Fruit fly (Drosophila melanogaster): ENCODE measurements around the gene CG2698.

CG2698 gene

dm6 chr3R:8027203-8027688 is 25.9 kb downstream of the CG2698 start (continued):
- peak; percentile 68 for TF ChIP-seq CG8281 (tag; optimal IDR thresholded peaks at IDR 0.05)
- TF ChIP-seq CG3065 (GFP tag; optimal IDR thresholded peaks at IDR 0.05), result peak; percentile 45
- no peak for TF ChIP-seq CkIIα-i1 (GFP tag; IDR thresholded peaks at IDR 0.05)
- TF ChIP-seq TFAM (GFP tag; optimal IDR thresholded peaks at IDR 0.05), result no peak
- peak; percentile 93 for TF ChIP-seq CG18619 (GFP tag; optimal IDR thresholded peaks at IDR 0.05)
- TF ChIP-seq CTCF (GFP tag; optimal IDR thresholded peaks at IDR 0.05), result peak; percentile 23
- TF ChIP-seq CG12155 (GFP tag; optimal IDR thresholded peaks at IDR 0.05), result peak; percentile 76
- no peak for TF ChIP-seq btn (GFP tag; optimal IDR thresholded peaks at IDR 0.05)
- TF ChIP-seq CG10267 (tag; optimal IDR thresholded peaks at IDR 0.05), result peak; percentile 82
- no peak for TF ChIP-seq CG8089 (GFP tag; optimal IDR thresholded peaks at IDR 0.05)
- TF ChIP-seq CG8765 (GFP tag; IDR thresholded peaks at IDR 0.05), result no peak
- TF ChIP-seq CG11247 (GFP tag; IDR thresholded peaks at IDR 0.05), result peak; percentile 48; the same call in 1 of the 2 replicates
- peak; percentile 33 for TF ChIP-seq CG15073 (GFP tag; optimal IDR thresholded peaks at IDR 0.05)
- peak; percentile 34; the same call in 1 of the 4 replicates for TF ChIP-seq Dll (GFP tag; IDR thresholded peaks at IDR 0.05; ENCODE audit: partially characterized antibody)
- TF ChIP-seq ATbp (GFP tag; optimal IDR thresholded peaks at IDR 0.05), result peak; percentile 86
- TF ChIP-seq CG6683 (GFP tag; optimal IDR thresholded peaks at IDR 0.05), result peak; percentile 75
- TF ChIP-seq CG7745 (tag; optimal IDR thresholded peaks at IDR 0.05), result no peak
- TF ChIP-seq CG10366 (GFP tag; IDR thresholded peaks at IDR 0.05), result peak; percentile 81
- peak; percentile 69 for TF ChIP-seq E2f1 (GFP tag; IDR thresholded peaks at IDR 0.05)
- TF ChIP-seq CG7987 (GFP tag; optimal IDR thresholded peaks at IDR 0.05), result peak; percentile 44
- peak; percentile 27 for TF ChIP-seq Bteb2 (GFP tag; optimal IDR thresholded peaks at IDR 0.05)
- TF ChIP-seq D (optimal IDR thresholded peaks at IDR 0.05), result no peak
- TF ChIP-seq D (GFP tag; optimal IDR thresholded peaks at IDR 0.05), result peak; percentile 82
- TF ChIP-seq CG11093 (GFP tag; IDR thresholded peaks at IDR 0.05), result peak; percentile 34; the same call in 1 of the 3 replicates
- TF ChIP-seq knrl (GFP tag; IDR thresholded peaks at IDR 0.05; ENCODE audit: partially characterized antibody), result no peak
- TF ChIP-seq Sox100B (GFP tag; optimal IDR thresholded peaks at IDR 0.05), result peak; percentile 92
- no peak for TF ChIP-seq MBD-R2 (GFP tag; IDR thresholded peaks at IDR 0.05)
- TF ChIP-seq sr (GFP tag; IDR thresholded peaks at IDR 0.05), result no peak
- peak; percentile 80 for TF ChIP-seq CG6854 (GFP tag; optimal IDR thresholded peaks at IDR 0.05)
- TF ChIP-seq eyg (GFP tag; optimal IDR thresholded peaks at IDR 0.05), result no peak
- no peak for TF ChIP-seq HLH4C (GFP tag; IDR thresholded peaks at IDR 0.05; ENCODE audit: partially characterized antibody)
- peak; percentile 83 for TF ChIP-seq CG17829 (tag; optimal IDR thresholded peaks at IDR 0.05)
- peak; percentile 40 for TF ChIP-seq exex (tag; optimal IDR thresholded peaks at IDR 0.05)
- TF ChIP-seq CG2129 (GFP tag; IDR thresholded peaks at IDR 0.05; ENCODE audit: partially characterized antibody), result no peak
- TF ChIP-seq CG14965 (GFP tag; optimal IDR thresholded peaks at IDR 0.05; ENCODE audit: borderline replicate concordance), result no peak
- TF ChIP-seq Hr78 (GFP tag; optimal IDR thresholded peaks at IDR 0.05), result peak in 1 of 2 experiments; percentile 76
- peak; percentile 78 for TF ChIP-seq Chrac-16 (GFP tag; optimal IDR thresholded peaks at IDR 0.05)
- TF ChIP-seq CG10274 (GFP tag; optimal IDR thresholded peaks at IDR 0.05), result peak; percentile 39
- peak; percentile 98 for TF ChIP-seq CG7556 (GFP tag; optimal IDR thresholded peaks at IDR 0.05)
- no peak for TF ChIP-seq CG42726 (GFP tag; IDR thresholded peaks at IDR 0.05; ENCODE audit: partially characterized antibody)
- peak; percentile 37 for TF ChIP-seq CG10462 (GFP tag; optimal IDR thresholded peaks at IDR 0.05)
- no peak for TF ChIP-seq Sry-δ (GFP tag; optimal IDR thresholded peaks at IDR 0.05)
- TF ChIP-seq CG17328 (GFP tag; IDR thresholded peaks at IDR 0.05), result peak; percentile 66
- no peak for TF ChIP-seq sna (GFP tag; IDR thresholded peaks at IDR 0.05; ENCODE audit: partially characterized antibody)
- TF ChIP-seq Six4 (GFP tag; optimal IDR thresholded peaks at IDR 0.05), result peak; percentile 60
- no peak; the same call in 1 of the 3 replicates for TF ChIP-seq CG17361 (GFP tag; IDR thresholded peaks at IDR 0.05)
- no peak for TF ChIP-seq pan (optimal IDR thresholded peaks at IDR 0.05)
- TF ChIP-seq pan (GFP tag; optimal IDR thresholded peaks at IDR 0.05 in 1 of 2, IDR thresholded peaks at IDR 0.05 in 1 of 2), result peak in 1 of 2 experiments; percentile 75
- peak; percentile 94 for TF ChIP-seq CG8924 (tag; optimal IDR thresholded peaks at IDR 0.05)
- TF ChIP-seq ro (GFP tag; IDR thresholded peaks at IDR 0.05), result 0 out of 2 replicates have a peak, but pooled peaks have one; percentile 26
- no peak; the same call in 2 of the 3 replicates for TF ChIP-seq CG34224 (GFP tag; IDR thresholded peaks at IDR 0.05; ENCODE audit: partially characterized antibody)

All from whole organism, embryonic.